Fruit fly (Drosophila melanogaster) whole organism, embryonic: ENCODE measurements around the gene hkb.
A peak's percentile ranks its signal among the peaks of the same experiment; 100 is the strongest.

Source experiments
- Asciz ChIP-seq: fragments of 200-800 bp; sonication (Bioruptor generic); optimal IDR thresholded peaks from 2 replicates; lab custom pipeline; 2017; ENCODE audit warnings: missing biosample characterization, mild to moderate bottlenecking, missing genetic modification characterization, missing genetic modification reagents
- Bgb ChIP-seq: fragments of 200-800 bp; sonication (Bioruptor generic); IDR thresholded peaks from 2 replicates; pipeline ENCODE4 v1.3.6; 2022; ENCODE audit warnings: missing biosample characterization, missing genetic modification characterization; ENCODE audit not compliant: partially characterized antibody
- BtbVII ChIP-seq: fragments of 200-800 bp; sonication (Bioruptor generic); optimal IDR thresholded peaks from 3 replicates; lab custom pipeline; 2017; ENCODE audit warnings: missing biosample characterization, mild to moderate bottlenecking, missing genetic modification characterization
- CG10274 ChIP-seq: fragments of 200-800 bp; sonication (Bioruptor generic); optimal IDR thresholded peaks from 3 replicates; lab custom pipeline; 2017; ENCODE audit warnings: missing biosample characterization, mild to moderate bottlenecking, missing genetic modification characterization
- CG10979 ChIP-seq: fragments of 200-800 bp; sonication (Bioruptor generic); optimal IDR thresholded peaks from 2 replicates; lab custom pipeline; 2018; ENCODE audit warnings: missing biosample characterization, mild to moderate bottlenecking, missing genetic modification characterization, moderate library complexity
- CG11504 ChIP-seq: fragments of 200-800 bp; sonication (Bioruptor generic); optimal IDR thresholded peaks from 3 replicates; lab custom pipeline; 2019; ENCODE audit warnings: missing biosample characterization, mild to moderate bottlenecking, missing genetic modification characterization, moderate library complexity
- CG11696 ChIP-seq: fragments of 200-800 bp; sonication (Bioruptor generic); IDR thresholded peaks from 2 replicates; pipeline ENCODE4 v1.3.6; 2022; ENCODE audit warnings: missing biosample characterization, missing genetic modification characterization
- CG12071 ChIP-seq: fragments of 200-800 bp; sonication (Bioruptor generic); optimal IDR thresholded peaks from 3 replicates; lab custom pipeline; 2018; ENCODE audit warnings: missing biosample characterization, mild to moderate bottlenecking, missing genetic modification characterization
- CG1233 ChIP-seq: fragments of 200-800 bp; sonication (Bioruptor generic); optimal IDR thresholded peaks from 4 replicates; lab custom pipeline; 2018; ENCODE audit warnings: missing biosample characterization, mild to moderate bottlenecking, missing genetic modification characterization
- CG12659 ChIP-seq: fragments of 200-800 bp; sonication (Bioruptor generic); optimal IDR thresholded peaks from 3 replicates; lab custom pipeline; 2017; ENCODE audit warnings: mild to moderate bottlenecking, missing biosample characterization, missing genetic modification reagents, missing genetic modification characterization
- CG13287 ChIP-seq: fragments of 200-800 bp; sonication (Bioruptor generic); IDR thresholded peaks from 2 replicates; pipeline ENCODE4 v1.3.6; 2022; ENCODE audit warnings: missing biosample characterization, missing genetic modification characterization; ENCODE audit not compliant: partially characterized antibody
- CG14441 ChIP-seq: fragments of 200-800 bp; sonication (Bioruptor generic); IDR thresholded peaks from 2 replicates; pipeline ENCODE4 v1.3.6; 2022; ENCODE audit warnings: missing biosample characterization, missing genetic modification characterization
- CG15601 ChIP-seq: fragments of 200-800 bp; sonication (Bioruptor generic); optimal IDR thresholded peaks from 3 replicates; lab custom pipeline; 2019; ENCODE audit warnings: missing biosample characterization, mild to moderate bottlenecking, missing genetic modification characterization, moderate library complexity
- CG1603 ChIP-seq: fragments of 200-800 bp; sonication (Bioruptor generic); optimal IDR thresholded peaks from 2 replicates; lab custom pipeline; 2019; ENCODE audit warnings: missing biosample characterization, mild to moderate bottlenecking, missing genetic modification characterization, moderate library complexity
- CG16813 ChIP-seq: fragments of 200-800 bp; sonication (Bioruptor generic); IDR thresholded peaks from 3 replicates; pipeline ENCODE4 v1.3.6; 2022; ENCODE audit warnings: missing biosample characterization, missing genetic modification characterization; ENCODE audit not compliant: partially characterized antibody
- CG17802 ChIP-seq: fragments of 200-800 bp; sonication (Bioruptor generic); optimal IDR thresholded peaks from 2 replicates; lab custom pipeline; 2018; ENCODE audit warnings: missing biosample characterization, mild to moderate bottlenecking, missing genetic modification characterization, moderate library complexity
- CG17829 ChIP-seq: fragments of 200-800 bp; optimal IDR thresholded peaks from 2 replicates; lab custom pipeline; 2019; ENCODE audit warnings: missing biosample characterization, mild to moderate bottlenecking, missing genetic modification characterization, moderate library complexity
- CG2712 ChIP-seq: fragments of 200-800 bp; optimal IDR thresholded peaks from 3 replicates; lab custom pipeline; 2019; ENCODE audit warnings: missing biosample characterization, mild to moderate bottlenecking, missing genetic modification characterization, moderate library complexity
- CG4617 ChIP-seq: fragments of 200-800 bp; sonication (Bioruptor generic); optimal IDR thresholded peaks from 3 replicates; lab custom pipeline; 2016; ENCODE audit warnings: missing biosample characterization, missing genetic modification characterization, borderline replicate concordance
- CG5953 ChIP-seq: fragments of 200-800 bp; sonication (Bioruptor generic); IDR thresholded peaks from 2 replicates; pipeline ENCODE4 v1.3.6; 2022; ENCODE audit warnings: missing biosample characterization, missing genetic modification characterization
- CG6689 ChIP-seq: fragments of 200-800 bp; sonication (Bioruptor generic); IDR thresholded peaks from 2 replicates; pipeline ENCODE4 v1.3.6; 2022; ENCODE audit warnings: missing biosample characterization, missing genetic modification characterization
- CG8290 ChIP-seq, 3 experiments: fragments of 200-800 bp; sonication (Bioruptor generic); optimal IDR thresholded peaks; 2 replicates each; lab custom pipeline; 2016 to 2019; ENCODE audit warnings: missing biosample characterization in 3 of 3, missing genetic modification characterization in 3 of 3, mild to moderate bottlenecking in 2 of 3, moderate library complexity in 1 of 3
- D ChIP-seq, 2 experiments: fragments of 200-800 bp in 1 of 2; fragments of >200 bp in 1 of 2; sonication (Bioruptor generic) in 1 of 2; optimal IDR thresholded peaks; 2 replicates in 1 of 2; 3 replicates in 1 of 2; lab custom pipeline; 2017; ENCODE audit warnings: mild to moderate bottlenecking in 1 of 2, missing biosample characterization in 1 of 2, missing genetic modification characterization in 1 of 2, missing genetic modification reagents in 1 of 2
- D19A ChIP-seq: fragments of 200-800 bp; optimal IDR thresholded peaks from 3 replicates; lab custom pipeline; 2019; ENCODE audit warnings: missing biosample characterization, mild to moderate bottlenecking, missing genetic modification characterization, moderate library complexity
- Dip2 ChIP-seq: fragments of 200-800 bp; sonication (Bioruptor generic); IDR thresholded peaks from 2 replicates; pipeline ENCODE4 v1.3.6; 2022; ENCODE audit warnings: missing biosample characterization, missing genetic modification characterization
- Dip3 ChIP-seq: fragments of 200-800 bp; sonication (Bioruptor generic); optimal IDR thresholded peaks from 3 replicates; lab custom pipeline; 2016; ENCODE audit warnings: missing biosample characterization, missing genetic modification characterization
- Dll ChIP-seq: fragments of 200-800 bp; sonication (Bioruptor generic); IDR thresholded peaks from 4 replicates; pipeline ENCODE4 v1.3.6; 2022; ENCODE audit warnings: missing biosample characterization, missing genetic modification characterization; ENCODE audit not compliant: partially characterized antibody
- Dp ChIP-seq: fragments of 200-800 bp; sonication (Bioruptor generic); optimal IDR thresholded peaks from 2 replicates; lab custom pipeline; 2018; ENCODE audit warnings: missing biosample characterization, mild to moderate bottlenecking, missing genetic modification characterization, moderate library complexity
- Dref ChIP-seq: fragments of 200-800 bp; sonication (Bioruptor generic); IDR thresholded peaks from 2 replicates; pipeline ENCODE4 v1.3.6; 2022; ENCODE audit warnings: missing biosample characterization, missing genetic modification characterization
- Pdp1 ChIP-seq, 2 experiments: fragments of 200-800 bp; sonication (Bioruptor generic); optimal IDR thresholded peaks; 3 replicates each; lab custom pipeline; 2016; ENCODE audit warnings: missing biosample characterization in 2 of 2, missing genetic modification characterization in 2 of 2, mild to moderate bottlenecking in 1 of 2, moderate library complexity in 1 of 2
- Scr ChIP-seq: fragments of 200-800 bp; sonication (Bioruptor generic); IDR thresholded peaks from 2 replicates; pipeline ENCODE4 v1.3.6; 2022; ENCODE audit warnings: missing biosample characterization, missing genetic modification characterization; ENCODE audit not compliant: partially characterized antibody
- Side ChIP-seq: fragments of 200-800 bp; sonication (Bioruptor generic); optimal IDR thresholded peaks from 2 replicates; lab custom pipeline; 2016; ENCODE audit warnings: missing biosample characterization, missing genetic modification characterization
- TFAM ChIP-seq: fragments of 200-800 bp; sonication (Bioruptor generic); optimal IDR thresholded peaks from 2 replicates; lab custom pipeline; 2017; ENCODE audit warnings: missing biosample characterization, missing genetic modification characterization, inconsistent platforms
- Trl ChIP-seq, 3 experiments: fragments of >200 bp in 2 of 3; fragments of 200-800 bp in 1 of 3; sonication (Bioruptor generic) in 1 of 3; optimal IDR thresholded peaks; 2 replicates in 1 of 3; 3 replicates in 2 of 3; lab custom pipeline; 2016 to 2017; ENCODE audit warnings: missing biosample characterization in 1 of 3, missing genetic modification characterization in 1 of 3
- Vsx1 ChIP-seq: fragments of 200-800 bp; sonication (Bioruptor generic); optimal IDR thresholded peaks from 2 replicates; lab custom pipeline; 2017; ENCODE audit warnings: missing biosample characterization, mild to moderate bottlenecking, missing genetic modification characterization, missing genetic modification reagents
- abd-A ChIP-seq: fragments of 200-800 bp; sonication (Bioruptor generic); optimal IDR thresholded peaks from 3 replicates; lab custom pipeline; 2019; ENCODE audit warnings: missing biosample characterization, mild to moderate bottlenecking, missing genetic modification characterization, moderate library complexity
- amos ChIP-seq: fragments of 200-800 bp; sonication (Bioruptor generic); IDR thresholded peaks from 2 replicates; pipeline ENCODE4 v1.3.6; 2022; ENCODE audit warnings: missing biosample characterization, missing genetic modification characterization; ENCODE audit not compliant: partially characterized antibody
- ato ChIP-seq: fragments of 200-800 bp; sonication (Bioruptor generic); IDR thresholded peaks from 2 replicates; pipeline ENCODE4 v1.3.6; 2022; ENCODE audit warnings: missing biosample characterization, missing genetic modification characterization; ENCODE audit not compliant: partially characterized antibody
- dpn ChIP-seq, 2 experiments: fragments of 200-800 bp; sonication (Bioruptor generic); optimal IDR thresholded peaks; 3 replicates each; lab custom pipeline; 2016; ENCODE audit warnings: missing biosample characterization in 2 of 2, missing genetic modification characterization in 2 of 2
- nmo ChIP-seq: fragments of 200-800 bp; sonication (Bioruptor generic); optimal IDR thresholded peaks from 2 replicates; lab custom pipeline; 2018; ENCODE audit warnings: missing biosample characterization, mild to moderate bottlenecking, missing genetic modification characterization, moderate library complexity
- pho ChIP-seq: fragments of 200-800 bp; sonication (Bioruptor generic); optimal IDR thresholded peaks from 2 replicates; lab custom pipeline; 2016; ENCODE audit warnings: missing biosample characterization, missing genetic modification characterization
- pros ChIP-seq: fragments of 200-800 bp; sonication (Bioruptor generic); optimal IDR thresholded peaks from 3 replicates; lab custom pipeline; 2019; ENCODE audit warnings: missing biosample characterization, mild to moderate bottlenecking, missing genetic modification characterization, moderate library complexity
- rib ChIP-seq: fragments of 200-800 bp; sonication (Bioruptor generic); IDR thresholded peaks from 2 replicates; pipeline ENCODE4 v1.3.6; 2022; ENCODE audit warnings: missing biosample characterization, missing genetic modification characterization
- sens ChIP-seq: fragments of 200-800 bp; sonication (Bioruptor generic); peaks from one replicate; lab custom pipeline; 2016; ENCODE audit warnings: missing biosample characterization, missing genetic modification characterization
- sima ChIP-seq: fragments of 200-800 bp; sonication (Bioruptor generic); optimal IDR thresholded peaks from 2 replicates; lab custom pipeline; 2016; ENCODE audit warnings: missing biosample characterization, missing genetic modification characterization
- tx ChIP-seq: fragments of 200-800 bp; sonication (Bioruptor generic); optimal IDR thresholded peaks from 2 replicates; lab custom pipeline; 2016; ENCODE audit warnings: missing biosample characterization, missing genetic modification characterization
- vvl ChIP-seq: fragments of 200-800 bp; sonication (Bioruptor generic); IDR thresholded peaks from 2 replicates; pipeline ENCODE4 v1.3.6; 2022; ENCODE audit warnings: missing biosample characterization, missing genetic modification characterization
- zfh2 ChIP-seq: fragments of 200-800 bp; sonication (Bioruptor generic); optimal IDR thresholded peaks from 2 replicates; lab custom pipeline; 2016; ENCODE audit warnings: missing biosample characterization, missing genetic modification characterization

The hkb gene

DNA sequence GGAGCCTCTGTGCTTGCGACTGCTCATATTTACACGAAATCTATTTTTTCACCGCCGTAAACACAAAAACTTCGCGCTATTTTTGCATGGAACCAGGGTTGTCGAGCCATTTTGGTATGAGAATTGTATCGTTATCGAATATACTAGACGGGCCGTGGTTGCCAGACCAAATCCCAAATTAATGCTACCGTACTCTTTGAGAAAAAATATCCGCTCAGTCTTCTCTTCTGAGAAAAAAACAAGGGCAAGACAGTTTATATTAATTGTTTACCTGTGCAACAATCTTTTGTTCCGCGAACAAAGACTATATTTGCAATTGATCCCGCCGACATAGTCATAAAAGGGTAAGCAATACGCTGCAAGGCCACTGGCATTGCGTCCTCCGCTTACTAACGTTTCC lies 8.9 kb downstream of the hkb start, which contains the start of the genes Skp2 and CG1103 (continued):
- TF ChIP-seq rib (GFP tag; lab: Robert Waterston, UW) (0 out of 2 replicates have a peak, but pooled peaks have one; percentile 51), Side (GFP tag; lab: Kevin White, UChicago) (no peak), amos (GFP tag; lab: Robert Waterston, UW) (peak; percentile 47), abd-A (no peak), CG15601 (peak; percentile 25), CG10979 (tag; lab: Kevin White, UChicago) (no peak), TFAM (GFP tag; lab: Kevin White, UChicago) (no peak), CG16813 (peak; percentile 44; the same call in 1 of the 3 replicates), sens (GFP tag; lab: Kevin White, UChicago) (peak; percentile 76), CG13287 (GFP tag; lab: Robert Waterston, UW) (peak; percentile 68), CG6689 (GFP tag; lab: Robert Waterston, UW) (no peak), pros (GFP tag; lab: Kevin White, UChicago) (peak; percentile 79), sima (GFP tag; lab: Kevin White, UChicago) (no peak), CG11504 (tag; lab: Kevin White, UChicago) (no peak), Dref (GFP tag; lab: Robert Waterston, UW) (peak; percentile 79), CG4617 (GFP tag; lab: Kevin White, UChicago) (peak; percentile 72), Dll (peak; percentile 46; the same call in 2 of the 4 replicates), nmo (GFP tag; lab: Kevin White, UChicago) (peak; percentile 37), tx (GFP tag; lab: Kevin White, UChicago) (no peak), CG1233 (GFP tag; lab: Kevin White, UChicago) (peak; percentile 11), D19A (tag; lab: Kevin White, UChicago) (no peak), CG17802 (tag; lab: Kevin White, UChicago) (no peak), CG12659 (GFP tag; lab: Kevin White, UChicago) (peak; percentile 62), zfh2 (GFP tag; lab: Kevin White, UChicago) (no peak), Pdp1 (GFP tag; optimal IDR thresholded peaks at IDR 0.05; lab: Kevin White, UChicago) (peak in 1 of 2 experiments; percentile 20), CG10274 (no peak), Dip3 (GFP tag; lab: Kevin White, UChicago) (peak; percentile 56), Asciz (no peak), Dip2 (GFP tag; lab: Robert Waterston, UW) (no peak), CG12071 (GFP tag; lab: Kevin White, UChicago) (no peak), CG1603 (tag; lab: Kevin White, UChicago) (peak; percentile 74), Scr (GFP tag; lab: Robert Waterston, UW) (peak; percentile 48), BtbVII (no peak), vvl (GFP tag; lab: Robert Waterston, UW) (0 out of 2 replicates have a peak, but pooled peaks have one; percentile 32), CG14441 (GFP tag; lab: Robert Waterston, UW) (no peak), pho (GFP tag; lab: Kevin White, UChicago) (no peak), D (optimal IDR thresholded peaks at IDR 0.05; lab: Kevin White, UChicago) (peak; percentile 65), D (GFP tag; optimal IDR thresholded peaks at IDR 0.05; lab: Kevin White, UChicago) (no peak), CG8290 (GFP tag; optimal IDR thresholded peaks at IDR 0.05; lab: Kevin White, UChicago) (peak; percentile 11), CG8290 (tag; optimal IDR thresholded peaks at IDR 0.05; lab: Kevin White, UChicago) (peak in 1 of 2 experiments; percentile 64), ato (GFP tag; lab: Robert Waterston, UW) (peak; percentile 43; the same call in 1 of the 2 replicates), dpn (GFP tag; optimal IDR thresholded peaks at IDR 0.05; lab: Kevin White, UChicago) (peak; percentile 13 to 16), Vsx1 (GFP tag; lab: Kevin White, UChicago) (no peak), Trl (optimal IDR thresholded peaks at IDR 0.05; lab: Kevin White, UChicago) (peak in 1 of 2 experiments; percentile 38), Trl (GFP tag; optimal IDR thresholded peaks at IDR 0.05; lab: Kevin White, UChicago) (no peak), Bgb (GFP tag; lab: Robert Waterston, UW) (peak; percentile 54), CG11696 (GFP tag; lab: Robert Waterston, UW) (no peak), Dp (GFP tag; lab: Kevin White, UChicago) (peak; percentile 86), CG2712 (tag; lab: Kevin White, UChicago) (peak; percentile 42), CG17829 (tag; lab: Kevin White, UChicago) (peak; percentile 26), CG5953 (no peak)
